Fruit fly (Drosophila melanogaster): Measurements from ENCODE around the gene Aladin.

- TF ChIP-seq CG8478 (optimal IDR thresholded peaks at IDR 0.05) (no peak), CTCF (optimal IDR thresholded peaks at IDR 0.05) (no peak)
Observed at dm6 chrX:9281998-9282644, 8.9 kb downstream of the Aladin start.
